Fruit fly (Drosophila melanogaster) whole organism, embryonic: ENCODE measurements around the gene CG43355.
A peak's percentile ranks its signal among the peaks of the same experiment; 100 is the strongest.

Experiments
- CG2678 ChIP-seq: fragments of 200-800 bp; sonication (Bioruptor generic); optimal IDR thresholded peaks from 3 replicates; lab custom pipeline; 2019; ENCODE audit warnings: missing biosample characterization, mild to moderate bottlenecking, missing genetic modification characterization, moderate library complexity
- ase ChIP-seq: fragments of 200-800 bp; sonication (Bioruptor generic); IDR thresholded peaks from 3 replicates; pipeline ENCODE4 v1.3.6; 2022; ENCODE audit warnings: missing biosample characterization, missing genetic modification characterization
- chif ChIP-seq, 2 experiments: fragments of 200-800 bp; sonication (Bioruptor generic); optimal IDR thresholded peaks; 3 replicates each; lab custom pipeline; 2016; ENCODE audit warnings: missing biosample characterization in 2 of 2, missing genetic modification characterization in 2 of 2
- gcm2 ChIP-seq: fragments of 200-800 bp; sonication (Bioruptor generic); optimal IDR thresholded peaks from 2 replicates; lab custom pipeline; 2016; ENCODE audit warnings: missing biosample characterization, missing genetic modification characterization
- repo ChIP-seq: fragments of 200-800 bp; sonication (Bioruptor generic); optimal IDR thresholded peaks from 2 replicates; lab custom pipeline; 2016; ENCODE audit warnings: missing biosample characterization, missing genetic modification characterization

DNA sequence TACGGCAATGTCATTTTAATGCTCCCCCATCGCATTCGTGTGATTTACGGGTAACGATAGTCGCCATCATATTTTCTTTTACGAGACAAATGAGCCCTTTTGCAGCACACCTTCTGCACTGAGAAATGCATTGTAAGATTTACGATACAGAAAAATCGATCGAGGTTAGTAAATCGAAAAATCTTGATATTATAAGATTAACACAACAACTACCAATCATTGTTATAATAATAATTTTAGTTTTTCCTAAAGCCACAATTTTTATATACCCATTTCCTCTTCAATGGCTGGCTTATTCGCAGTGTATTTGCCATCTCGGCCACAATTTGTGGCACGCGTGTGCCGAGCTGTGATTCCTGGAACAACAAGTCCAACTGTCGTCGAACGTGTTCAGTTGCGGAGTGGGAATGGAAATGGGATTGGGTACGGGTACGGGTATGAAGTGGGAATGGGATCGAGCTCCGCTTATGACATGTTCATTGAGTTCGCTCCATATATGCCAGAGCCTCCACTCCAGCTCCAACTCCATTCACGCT is 12.5 kb upstream of the CG43355 start:
- TF ChIP-seq chif (GFP tag; optimal IDR thresholded peaks at IDR 0.05; lab: Kevin White, UChicago) (no peak), repo (no peak), CG2678 (tag; lab: Kevin White, UChicago) (peak; percentile 33), gcm2 (GFP tag; lab: Kevin White, UChicago) (no peak), ase (no peak)
